Worm (Caenorhabditis elegans) whole organism, L4 larva: Measurements from ENCODE around the gene cca-1.

Source experiments
- F10B5.3 ChIP-seq: sonication (generic microtip); optimal IDR thresholded peaks from 2 replicates; lab custom pipeline; 2016; ENCODE audit warnings: mild to moderate bottlenecking, missing genetic modification characterization, missing compliant biosample characterization
- F37D6.2 ChIP-seq: sonication (generic microtip); optimal IDR thresholded peaks from 2 replicates; lab custom pipeline; 2016; ENCODE audit warnings: mild to moderate bottlenecking, missing genetic modification characterization, missing compliant biosample characterization
- F44E2.7 ChIP-seq: fragments of 200-800 bp; sonication (Bioruptor generic); IDR thresholded peaks from 2 replicates; pipeline ENCODE4 v2.1.2; 2022; ENCODE audit warnings: missing genetic modification characterization, missing compliant biosample characterization
- T26A8.4 ChIP-seq: fragments of 200-800 bp; sonication (Bioruptor generic); IDR thresholded peaks from 2 replicates; pipeline ENCODE4 v1.3.6; 2022; ENCODE audit warnings: missing genetic modification characterization, missing compliant biosample characterization
- Y75B8A.6 ChIP-seq: fragments of 200-800 bp; sonication (Bioruptor generic); IDR thresholded peaks from 2 replicates; pipeline ENCODE4 v1.3.6; 2022; ENCODE audit warnings: missing genetic modification reagents, missing genetic modification characterization, missing compliant biosample characterization
- ZK546.5 ChIP-seq, 2 experiments: sonication (generic microtip); optimal IDR thresholded peaks; 2 replicates each; lab custom pipeline; 2017; ENCODE audit warnings: missing biosample characterization in 2 of 2, missing genetic modification characterization in 2 of 2
- aha-1 ChIP-seq: fragments of 150-350 bp; peaks from one replicate; lab custom pipeline; 2014; ENCODE audit warnings: missing biosample characterization, missing genetic modification characterization
- attf-4 ChIP-seq: sonication (generic microtip); optimal IDR thresholded peaks from 3 replicates; lab custom pipeline; 2017; ENCODE audit warnings: missing biosample characterization, missing genetic modification characterization
- ceh-20 ChIP-seq: fragments of 200-800 bp; sonication (Bioruptor generic); IDR thresholded peaks from 2 replicates; pipeline ENCODE4 v1.3.6; 2022; ENCODE audit warnings: missing genetic modification reagents, missing genetic modification characterization, missing compliant biosample characterization
- ceh-28 ChIP-seq: fragments of 150-350 bp; optimal IDR thresholded peaks from 2 replicates; lab custom pipeline; 2014; ENCODE audit warnings: missing biosample characterization, missing genetic modification reagents, missing genetic modification characterization
- ceh-32 ChIP-seq: sonication (generic microtip); optimal IDR thresholded peaks from 2 replicates; lab custom pipeline; 2016; ENCODE audit warnings: mild to moderate bottlenecking, missing genetic modification characterization, missing compliant biosample characterization; ENCODE audit not compliant: poor library complexity
- ctbp-1 ChIP-seq: fragments of 200-800 bp; sonication (Bioruptor generic); IDR thresholded peaks from 2 replicates; pipeline ENCODE4 v1.3.6; 2022; ENCODE audit warnings: missing genetic modification reagents, missing genetic modification characterization, missing compliant biosample characterization
- daf-16 ChIP-seq, 3 experiments: sonication (generic microtip); optimal IDR thresholded peaks; 2 replicates each; lab custom pipeline; 2016 to 2017; ENCODE audit warnings: missing genetic modification characterization in 3 of 3, missing genetic modification reagents in 3 of 3, mild to moderate bottlenecking in 2 of 3, missing compliant biosample characterization in 2 of 3, missing biosample characterization in 1 of 3, moderate library complexity in 1 of 3
- dpl-1 ChIP-seq: fragments of 150-350 bp; optimal IDR thresholded peaks from 2 replicates; lab custom pipeline; 2014; ENCODE audit warnings: missing biosample characterization, missing genetic modification reagents, missing genetic modification characterization
- duxl-1 ChIP-seq: sonication (generic microtip); optimal IDR thresholded peaks from 2 replicates; lab custom pipeline; 2016; ENCODE audit warnings: mild to moderate bottlenecking, missing genetic modification characterization, moderate library complexity, missing compliant biosample characterization; ENCODE audit not compliant: poor library complexity
- dve-1 ChIP-seq: sonication (generic microtip); optimal IDR thresholded peaks from 2 replicates; lab custom pipeline; 2017; ENCODE audit warnings: antibody characterized with exemption, mild to moderate bottlenecking, missing genetic modification characterization, missing compliant biosample characterization; ENCODE audit not compliant: insufficient read depth
- egl-43 ChIP-seq: fragments of 200-800 bp; sonication (Bioruptor generic); IDR thresholded peaks from 2 replicates; pipeline ENCODE4 v1.3.6; 2022; ENCODE audit warnings: missing genetic modification reagents, missing genetic modification characterization, missing compliant biosample characterization
- hif-1 ChIP-seq, 2 experiments: sonication (generic microtip); optimal IDR thresholded peaks; 2 replicates each; lab custom pipeline; 2016 to 2017; ENCODE audit warnings: missing compliant biosample characterization in 2 of 2, missing genetic modification characterization in 2 of 2, missing genetic modification reagents in 2 of 2, missing genotype in 2 of 2, mild to moderate bottlenecking in 1 of 2
- hlh-30 ChIP-seq: sonication (generic microtip); optimal IDR thresholded peaks from 2 replicates; lab custom pipeline; 2017; ENCODE audit warnings: antibody characterized with exemption, mild to moderate bottlenecking, missing genetic modification characterization, missing compliant biosample characterization; ENCODE audit not compliant: insufficient read depth
- hmg-1.1 ChIP-seq: fragments of 200-800 bp; sonication (Bioruptor generic); IDR thresholded peaks from 2 replicates; pipeline ENCODE4 v1.3.6; 2022; ENCODE audit warnings: missing genetic modification reagents, missing genetic modification characterization, missing compliant biosample characterization
- lin-15B ChIP-seq: fragments of 150-350 bp; sonication (generic microtip); optimal IDR thresholded peaks from 3 replicates; lab custom pipeline; 2014; ENCODE audit warnings: missing biosample characterization, missing genetic modification characterization
- lin-38 ChIP-seq: fragments of 200-800 bp; sonication (Bioruptor generic); IDR thresholded peaks from 2 replicates; pipeline ENCODE4 v1.3.6; 2022; ENCODE audit warnings: missing genetic modification reagents, missing genetic modification characterization, missing compliant biosample characterization
- lsy-2 ChIP-seq, 2 experiments: fragments of 150-350 bp in 1 of 2; sonication (generic microtip) in 1 of 2; optimal IDR thresholded peaks; 2 replicates each; lab custom pipeline; 2014 to 2017; ENCODE audit warnings: missing biosample characterization in 2 of 2, missing genetic modification characterization in 2 of 2
- madf-5 ChIP-seq, 2 experiments: fragments of 200-800 bp; sonication (Bioruptor generic); IDR thresholded peaks; 2 replicates each; pipeline ENCODE4 v1.3.6; 2022; ENCODE audit warnings: missing compliant biosample characterization in 2 of 2, missing genetic modification characterization in 2 of 2
- madf-9 ChIP-seq: fragments of 200-800 bp; sonication (Bioruptor generic); conservative IDR thresholded peaks from 2 replicates; pipeline ENCODE4 v1.3.6; 2022; ENCODE audit warnings: missing genetic modification reagents, missing genetic modification characterization, missing compliant biosample characterization
- mep-1 ChIP-seq: fragments of 150-350 bp; sonication (generic microtip); optimal IDR thresholded peaks from 3 replicates; lab custom pipeline; 2014; ENCODE audit warnings: missing biosample characterization, missing genetic modification characterization
- mes-2 ChIP-seq: sonication (generic microtip); optimal IDR thresholded peaks from 2 replicates; lab custom pipeline; 2016; ENCODE audit warnings: missing genotype, mild to moderate bottlenecking, missing genetic modification characterization, missing compliant biosample characterization; ENCODE audit not compliant: poor library complexity, severe bottlenecking
- nhr-102 ChIP-seq: sonication (generic microtip); optimal IDR thresholded peaks from 2 replicates; lab custom pipeline; 2016; ENCODE audit warnings: mild to moderate bottlenecking, missing genetic modification characterization, moderate library complexity, missing compliant biosample characterization
- nhr-11 ChIP-seq: fragments of 150-350 bp; optimal IDR thresholded peaks from 2 replicates; lab custom pipeline; 2014; ENCODE audit warnings: missing biosample characterization, missing genetic modification characterization
- nhr-237 ChIP-seq: sonication (generic microtip); optimal IDR thresholded peaks from 2 replicates; lab custom pipeline; 2017; ENCODE audit warnings: missing biosample characterization, missing genetic modification characterization
- nhr-28 ChIP-seq: fragments of 150-350 bp; optimal IDR thresholded peaks from 2 replicates; lab custom pipeline; 2014; ENCODE audit warnings: missing biosample characterization, missing genetic modification characterization
- nhr-76 ChIP-seq: fragments of 150-350 bp; optimal IDR thresholded peaks from 2 replicates; lab custom pipeline; 2014; ENCODE audit warnings: missing biosample characterization, missing genetic modification characterization
- php-3 ChIP-seq: fragments of 200-800 bp; sonication (Bioruptor generic); IDR thresholded peaks from 2 replicates; pipeline ENCODE4 v1.3.6; 2022; ENCODE audit warnings: missing genetic modification reagents, missing genetic modification characterization, missing compliant biosample characterization
- pqm-1 ChIP-seq: sonication (generic microtip); optimal IDR thresholded peaks from 2 replicates; lab custom pipeline; 2017; ENCODE audit warnings: missing biosample characterization, missing genetic modification characterization
- unc-130 ChIP-seq: sonication (generic microtip); optimal IDR thresholded peaks from 2 replicates; lab custom pipeline; 2016; ENCODE audit warnings: missing genetic modification reagents, missing genetic modification characterization, missing compliant biosample characterization
- unc-62 ChIP-seq, 3 experiments: fragments of 150-350 bp in 1 of 3; sonication (generic microtip); optimal IDR thresholded peaks in 2 of 3; peaks in 1 of 3; 1 replicate in 1 of 3; 2 replicates in 2 of 3; lab custom pipeline; 2014 to 2017; ENCODE audit warnings: missing biosample characterization in 3 of 3, missing genetic modification characterization in 3 of 3, missing genetic modification reagents in 3 of 3, missing genotype in 1 of 3
- zag-1 ChIP-seq: fragments of 150-350 bp; optimal IDR thresholded peaks from 2 replicates; lab custom pipeline; 2014; ENCODE audit warnings: missing biosample characterization, missing genetic modification characterization
- zfp-2 ChIP-seq: sonication (generic microtip); optimal IDR thresholded peaks from 2 replicates; lab custom pipeline; 2016; ENCODE audit warnings: mild to moderate bottlenecking, missing genetic modification characterization, missing compliant biosample characterization
- zip-2 ChIP-seq: fragments of 150-350 bp; optimal IDR thresholded peaks from 2 replicates; lab custom pipeline; 2014; ENCODE audit warnings: missing biosample characterization, missing genetic modification characterization
- ztf-7 ChIP-seq: fragments of 150-350 bp; optimal IDR thresholded peaks from 2 replicates; lab custom pipeline; 2014; ENCODE audit warnings: missing biosample characterization, missing genetic modification characterization

Gene cca-1

DNA sequence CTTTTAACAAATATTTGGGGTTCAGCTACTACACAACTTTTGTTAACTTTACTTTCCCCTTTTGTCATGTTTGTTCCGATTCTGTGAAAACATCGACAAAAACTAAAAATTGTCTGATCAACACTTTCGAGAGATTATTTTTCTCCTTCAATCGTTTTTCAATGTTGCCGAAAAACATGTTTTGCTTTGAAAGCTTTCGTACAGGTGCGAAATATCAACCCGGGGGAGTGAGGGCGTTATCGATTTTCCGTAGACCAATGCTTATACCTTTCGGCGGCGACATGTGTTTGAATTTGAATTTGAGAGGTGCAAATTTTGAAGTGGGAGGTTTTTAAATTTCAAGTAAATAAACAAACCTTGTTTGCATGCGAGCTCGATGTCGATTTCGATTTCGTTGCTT, 67.4 kb downstream of the cca-1 start:
- TF ChIP-seq T26A8.4 (GFP tag; lab: Robert Waterston, UW) (no peak), duxl-1 (tag; lab: Kevin White, UChicago) (no peak), daf-16 (GFP tag; optimal IDR thresholded peaks at IDR 0.05; lab: Kevin White, UChicago) (peak in 1 of 2 experiments; percentile 54), daf-16 (tag; optimal IDR thresholded peaks at IDR 0.05; lab: Kevin White, UChicago) (peak; percentile 89), ceh-20 (GFP tag; lab: Robert Waterston, UW) (no peak), Y75B8A.6 (no peak), hlh-30 (tag; lab: Kevin White, UChicago) (peak; percentile 7), ceh-28 (tag; lab: Kevin White, UChicago) (peak; percentile 65), lsy-2 (tag; optimal IDR thresholded peaks at IDR 0.05; lab: Kevin White, UChicago) (no peak), nhr-11 (tag; lab: Kevin White, UChicago) (no peak), zip-2 (tag; lab: Kevin White, UChicago) (no peak), lin-38 (GFP tag; lab: Robert Waterston, UW) (no peak), F10B5.3 (no peak)

- TF ChIP-seq php-3 (GFP tag; lab: Robert Waterston, UW) (0 out of 2 replicates have a peak, but pooled peaks have one; percentile 13), ctbp-1 (GFP tag; lab: Robert Waterston, UW) (no peak), daf-16 (GFP tag; optimal IDR thresholded peaks at IDR 0.05; lab: Kevin White, UChicago) (no peak), daf-16 (tag; optimal IDR thresholded peaks at IDR 0.05; lab: Kevin White, UChicago) (peak; percentile 57), unc-62 (GFP tag; optimal IDR thresholded peaks at IDR 0.05 in 1 of 2; lab: Kevin White, UChicago) (peak in 1 of 2 experiments; percentile 59), unc-62 (tag; optimal IDR thresholded peaks at IDR 0.05; lab: Kevin White, UChicago) (no peak), ztf-7 (tag; lab: Kevin White, UChicago) (no peak), attf-4 (tag; lab: Kevin White, UChicago) (no peak), pqm-1 (no peak)
Measured at ce11 chrX:7800370-7800769, 75.4 kb downstream of the cca-1 start.

DNA sequence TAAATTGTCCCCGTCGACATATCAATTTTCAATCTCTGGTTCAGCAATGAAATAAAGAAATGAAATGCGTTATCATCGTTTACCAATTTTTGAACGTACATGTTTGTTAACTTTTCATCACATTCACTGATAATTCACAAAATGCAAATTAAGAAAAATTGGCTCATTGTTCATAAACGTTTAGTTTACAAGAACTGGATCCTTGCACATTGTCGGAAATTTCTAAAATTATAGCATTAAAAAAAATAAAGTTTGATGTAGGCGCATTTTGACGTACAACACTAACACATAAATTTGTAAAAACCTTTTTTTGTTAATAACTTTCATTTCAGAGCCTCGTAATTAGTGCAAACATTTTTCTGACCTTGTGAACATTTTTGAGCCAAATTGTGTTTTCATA, 76.1 kb downstream of the cca-1 start, which contains the start of gene gpx-7:
gpx-7 (minus strand) TSS at position 101 of the 400 bp plus-strand sequence.
- no peak for TF ChIP-seq nhr-11 (tag; lab: Kevin White, UChicago)
- no peak for TF ChIP-seq daf-16 (GFP tag; optimal IDR thresholded peaks at IDR 0.05; lab: Kevin White, UChicago)
- peak; percentile 50 for TF ChIP-seq daf-16 (tag; optimal IDR thresholded peaks at IDR 0.05; lab: Kevin White, UChicago)
- no peak for TF ChIP-seq unc-130 (GFP tag; lab: Kevin White, UChicago)
- peak; percentile 28 for TF ChIP-seq dve-1
- TF ChIP-seq F37D6.2 (tag; lab: Kevin White, UChicago) = no peak
- TF ChIP-seq pqm-1 = peak; percentile 38
- TF ChIP-seq duxl-1 (tag; lab: Kevin White, UChicago) = no peak
- 0 out of 2 replicates have a peak, but pooled peaks have one; percentile 27 for TF ChIP-seq php-3 (GFP tag; lab: Robert Waterston, UW)
- peak; percentile 19 for TF ChIP-seq nhr-28
- TF ChIP-seq ceh-32 (tag; lab: Kevin White, UChicago) = no peak
- TF ChIP-seq zag-1 = no peak

- peak; percentile 27 for TF ChIP-seq aha-1 (tag; lab: Kevin White, UChicago)
- no peak for TF ChIP-seq attf-4 (tag; lab: Kevin White, UChicago)
- peak; percentile 27 for TF ChIP-seq hlh-30 (tag; lab: Kevin White, UChicago)
- no peak for TF ChIP-seq ZK546.5 (tag; optimal IDR thresholded peaks at IDR 0.05; lab: Kevin White, UChicago)
- no peak for TF ChIP-seq F10B5.3
- peak; percentile 36 for TF ChIP-seq ztf-7 (tag; lab: Kevin White, UChicago)
- peak; percentile 97 for TF ChIP-seq mes-2
- TF ChIP-seq hif-1 (tag; optimal IDR thresholded peaks at IDR 0.05; lab: Kevin White, UChicago) = peak in 1 of 2 experiments; percentile 79
- TF ChIP-seq nhr-102 = peak; percentile 12
- TF ChIP-seq egl-43 (GFP tag; lab: Robert Waterston, UW) = no peak
- TF ChIP-seq mep-1 (tag; lab: Kevin White, UChicago) = peak; percentile 36
- TF ChIP-seq hmg-1.1 (GFP tag; lab: Robert Waterston, UW) = 0 out of 2 replicates have a peak, but pooled peaks have one; percentile 25
- no peak for TF ChIP-seq nhr-76 (tag; lab: Kevin White, UChicago)
- peak; percentile 77 for TF ChIP-seq php-3 (GFP tag; lab: Robert Waterston, UW)
- TF ChIP-seq dpl-1 = peak; percentile 15
- no peak for TF ChIP-seq nhr-237 (tag; lab: Kevin White, UChicago)
- no peak for TF ChIP-seq lin-15B (tag; lab: Kevin White, UChicago)
- TF ChIP-seq madf-9 = peak; percentile 28; the same call in 1 of the 2 replicates
- no peak for TF ChIP-seq madf-5 (GFP tag; IDR thresholded peaks at IDR 0.05; lab: Robert Waterston, UW)
- TF ChIP-seq daf-16 (GFP tag; optimal IDR thresholded peaks at IDR 0.05; lab: Kevin White, UChicago) = no peak
- peak; percentile 73 for TF ChIP-seq daf-16 (tag; optimal IDR thresholded peaks at IDR 0.05; lab: Kevin White, UChicago)
- TF ChIP-seq duxl-1 (tag; lab: Kevin White, UChicago) = peak; percentile 15
- no peak for TF ChIP-seq zfp-2 (tag; lab: Kevin White, UChicago)
- no peak for TF ChIP-seq F44E2.7 (GFP tag; lab: Robert Waterston, UW)
Measured at ce11 chrX:7798248-7799020, 77.3 kb downstream of the cca-1 start, which contains the start of gene adm-4. Gene adm-4 (minus strand): TSS chrX:7798298.
